Worm (Caenorhabditis elegans): ENCODE results near the gene srh-98.

The srh-98 gene

DNA sequence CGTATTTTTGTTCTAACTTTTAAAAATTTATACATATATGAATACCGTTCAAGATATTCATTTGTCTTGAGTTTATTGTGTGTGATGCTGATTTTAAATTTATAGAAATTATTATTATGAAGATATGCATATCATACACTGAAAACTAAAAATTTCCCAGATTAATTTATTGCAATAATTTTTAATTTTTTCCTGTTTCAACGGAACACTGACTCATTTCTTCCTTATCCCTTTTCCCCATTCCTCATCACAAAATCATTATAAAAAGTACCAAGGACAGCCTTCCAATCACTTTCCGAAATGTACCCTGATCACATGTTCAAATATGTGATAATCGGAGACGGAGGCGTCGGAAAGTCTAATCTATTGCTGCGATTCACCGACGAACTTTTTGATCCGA lies 40.9 kb downstream of the srh-98 start, which contains the start of gene rabr-4:
rabr-4 (plus strand) TSS at position 301 of the 400 bp plus-strand sequence.
- no peak for TF ChIP-seq flt-1 (GFP tag; IDR thresholded peaks at IDR 0.05)
- TF ChIP-seq aly-1 (tag; optimal IDR thresholded peaks at IDR 0.05) = no peak
- TF ChIP-seq ceh-36 (tag; optimal IDR thresholded peaks at IDR 0.05) = no peak
- TF ChIP-seq B0310.2 (tag; optimal IDR thresholded peaks at IDR 0.05) = no peak
- TF ChIP-seq tra-4 (tag; optimal IDR thresholded peaks at IDR 0.05) = no peak
- no peak for TF ChIP-seq pes-1 (GFP tag; IDR thresholded peaks at IDR 0.05)
- TF ChIP-seq hmg-4 (GFP tag; optimal IDR thresholded peaks at IDR 0.05) = no peak
- TF ChIP-seq sea-1 (GFP tag; conservative IDR thresholded peaks at IDR 0.05) = no peak
- no peak for TF ChIP-seq tbx-11 (GFP tag; IDR thresholded peaks at IDR 0.05)
- TF ChIP-seq ceh-13 (GFP tag; optimal IDR thresholded peaks at IDR 0.05) = no peak
- no peak for TF ChIP-seq scrt-1 (GFP tag; IDR thresholded peaks at IDR 0.05)
- no peak for TF ChIP-seq ets-7 (tag; optimal IDR thresholded peaks at IDR 0.05)
- TF ChIP-seq F13C5.2 (tag; optimal IDR thresholded peaks at IDR 0.05) = no peak
- TF ChIP-seq ama-1 (optimal IDR thresholded peaks at IDR 0.05) = no peak
- no peak for TF ChIP-seq hnd-1 (tag; optimal IDR thresholded peaks at IDR 0.05)
- no peak for TF ChIP-seq hmbx-1 (tag; optimal IDR thresholded peaks at IDR 0.05)
- TF ChIP-seq tbx-37 (GFP tag; conservative IDR thresholded peaks at IDR 0.05) = no peak

DNA sequence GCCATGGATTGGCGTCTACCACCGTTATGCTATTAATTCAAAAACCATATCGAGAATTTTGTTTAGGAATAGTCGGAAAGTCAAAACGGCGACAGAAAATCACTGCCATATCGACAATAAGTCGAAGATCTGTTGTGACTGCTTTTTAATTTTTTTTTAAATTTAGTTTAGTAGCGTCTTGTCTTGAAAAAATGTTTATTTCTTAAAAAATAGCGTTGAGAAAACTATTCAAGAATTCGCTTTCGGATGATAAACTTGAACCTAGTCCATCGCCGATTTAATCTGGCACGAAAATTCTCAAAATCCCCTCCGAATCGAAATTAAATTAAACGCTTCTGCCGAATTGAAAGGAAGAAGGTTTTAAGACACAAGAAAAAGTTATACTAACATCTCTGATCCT lies 43.4 kb downstream of the srh-98 start, which contains the start of gene srh-279:
srh-279 (plus strand) TSS at position 301 of the 400 bp plus-strand sequence.
- TF ChIP-seq F13C5.2 (tag; optimal IDR thresholded peaks at IDR 0.05) (no peak), ceh-36 (tag; optimal IDR thresholded peaks at IDR 0.05) (no peak), ama-1 (optimal IDR thresholded peaks at IDR 0.05) (no peak), hmg-4 (GFP tag; optimal IDR thresholded peaks at IDR 0.05) (no peak), aly-1 (tag; optimal IDR thresholded peaks at IDR 0.05) (no peak), tbx-37 (GFP tag; conservative IDR thresholded peaks at IDR 0.05) (no peak), tra-4 (tag; optimal IDR thresholded peaks at IDR 0.05) (no peak), B0310.2 (tag; optimal IDR thresholded peaks at IDR 0.05) (no peak), tbx-11 (GFP tag; IDR thresholded peaks at IDR 0.05) (no peak), hnd-1 (tag; optimal IDR thresholded peaks at IDR 0.05) (no peak), ets-7 (tag; optimal IDR thresholded peaks at IDR 0.05) (no peak), hmbx-1 (tag; optimal IDR thresholded peaks at IDR 0.05) (no peak), sea-1 (GFP tag; conservative IDR thresholded peaks at IDR 0.05) (no peak), scrt-1 (GFP tag; IDR thresholded peaks at IDR 0.05) (no peak)

DNA sequence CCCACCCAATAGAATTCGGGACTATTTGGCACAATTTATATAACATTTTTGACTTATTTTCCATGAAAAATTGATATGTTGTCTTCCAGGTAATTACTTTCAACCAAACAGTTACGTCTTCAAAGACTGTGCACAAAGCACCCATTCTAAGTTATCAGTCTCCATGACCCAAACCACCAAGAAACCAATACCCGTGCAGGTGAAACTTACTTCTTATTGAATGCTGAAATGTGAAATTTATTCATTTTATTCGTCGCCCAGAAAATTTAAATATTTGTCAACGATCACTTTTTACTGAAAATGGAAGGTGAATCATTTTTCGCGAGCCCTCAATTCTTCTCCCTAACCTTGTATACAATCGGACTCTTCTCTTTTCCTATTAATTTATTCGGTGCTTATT lies 45.1 kb downstream of the srh-98 start, which contains the start of gene srh-281:
srh-281 (plus strand) TSS at position 301 of the 400 bp plus-strand sequence.
- no peak for TF ChIP-seq pes-1 (GFP tag; IDR thresholded peaks at IDR 0.05)
- no peak for TF ChIP-seq tra-4 (tag; optimal IDR thresholded peaks at IDR 0.05)
- no peak for TF ChIP-seq hmg-4 (GFP tag; optimal IDR thresholded peaks at IDR 0.05)
- TF ChIP-seq ets-7 (tag; optimal IDR thresholded peaks at IDR 0.05) = no peak
- no peak for TF ChIP-seq ama-1 (optimal IDR thresholded peaks at IDR 0.05)
- TF ChIP-seq aly-1 (tag; optimal IDR thresholded peaks at IDR 0.05) = no peak
- TF ChIP-seq flt-1 (GFP tag; IDR thresholded peaks at IDR 0.05) = no peak
- no peak for TF ChIP-seq ceh-13 (GFP tag; optimal IDR thresholded peaks at IDR 0.05)
- TF ChIP-seq F13C5.2 (tag; optimal IDR thresholded peaks at IDR 0.05) = no peak
- TF ChIP-seq hmbx-1 (tag; optimal IDR thresholded peaks at IDR 0.05) = no peak
- no peak for TF ChIP-seq tbx-11 (GFP tag; IDR thresholded peaks at IDR 0.05)
- no peak for TF ChIP-seq B0310.2 (tag; optimal IDR thresholded peaks at IDR 0.05)
- TF ChIP-seq tbx-37 (GFP tag; conservative IDR thresholded peaks at IDR 0.05) = no peak
- no peak for TF ChIP-seq hnd-1 (tag; optimal IDR thresholded peaks at IDR 0.05)
- no peak for TF ChIP-seq ceh-36 (tag; optimal IDR thresholded peaks at IDR 0.05)
- no peak for TF ChIP-seq sea-1 (GFP tag; conservative IDR thresholded peaks at IDR 0.05)
- no peak for TF ChIP-seq scrt-1 (GFP tag; IDR thresholded peaks at IDR 0.05)
